Fruit fly (Drosophila melanogaster): ENCODE results near the gene p38c.

Gene p38c

DNA sequence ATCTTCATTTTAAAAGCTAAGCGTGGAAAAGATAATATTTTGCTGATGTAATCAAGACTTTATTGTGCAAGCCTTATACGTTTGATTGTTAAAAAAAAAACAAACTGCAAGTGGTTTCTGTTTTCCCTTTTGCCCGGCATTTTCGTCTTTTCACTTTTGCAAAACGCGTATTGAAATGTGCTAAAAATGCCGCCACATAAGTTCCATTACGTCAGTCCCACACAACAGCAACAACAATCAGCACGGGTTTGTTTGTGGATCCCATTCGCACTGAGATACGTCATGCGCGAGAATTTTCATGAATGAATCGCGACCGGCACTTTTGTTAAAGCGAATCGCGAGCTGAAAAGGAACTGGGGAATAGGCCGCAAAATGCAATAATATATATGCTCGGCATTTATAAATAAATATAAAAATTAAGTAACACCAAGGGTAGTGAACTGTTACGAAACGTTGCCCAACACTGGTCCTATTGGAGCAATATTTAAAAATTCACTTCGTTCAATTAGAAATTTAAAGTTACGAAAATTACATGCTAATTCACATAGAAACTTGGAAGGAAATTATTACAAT lies 43.9 kb downstream of the p38c start (continued):
- no peak for TF ChIP-seq CrebB (tag; optimal IDR thresholded peaks at IDR 0.05)
- TF ChIP-seq CG30020 (tag; optimal IDR thresholded peaks at IDR 0.05): no peak
- TF ChIP-seq CG32772 (GFP tag; IDR thresholded peaks at IDR 0.05): no peak
- no peak for TF ChIP-seq dati (GFP tag; IDR thresholded peaks at IDR 0.05)
- TF ChIP-seq az2 (GFP tag; optimal IDR thresholded peaks at IDR 0.05): peak; percentile 43
- TF ChIP-seq hb (GFP tag; IDR thresholded peaks at IDR 0.05; ENCODE audit: partially characterized antibody): no peak
- peak; percentile 43 for TF ChIP-seq caup (GFP tag; optimal IDR thresholded peaks at IDR 0.05; ENCODE audit: severe bottlenecking)
- no peak for TF ChIP-seq sug (tag; optimal IDR thresholded peaks at IDR 0.05)
- TF ChIP-seq CG2202 (tag; optimal IDR thresholded peaks at IDR 0.05): no peak
- no peak for TF ChIP-seq pan (optimal IDR thresholded peaks at IDR 0.05)
- no peak for TF ChIP-seq pan (GFP tag; optimal IDR thresholded peaks at IDR 0.05 in 1 of 2, IDR thresholded peaks at IDR 0.05 in 1 of 2)
- no peak for TF ChIP-seq shn (GFP tag; optimal IDR thresholded peaks at IDR 0.05)
- TF ChIP-seq croc (GFP tag; conservative IDR thresholded peaks at IDR 0.05): no peak
- TF ChIP-seq Ets65A (GFP tag): no peak
- no peak for TF ChIP-seq CG4707 (GFP tag; optimal IDR thresholded peaks at IDR 0.05)
- peak; percentile 5 for TF ChIP-seq CG7928 (GFP tag; optimal IDR thresholded peaks at IDR 0.05)
- TF ChIP-seq sr (GFP tag; IDR thresholded peaks at IDR 0.05): no peak
- no peak for TF ChIP-seq CG5953 (GFP tag; IDR thresholded peaks at IDR 0.05)
- no peak for TF ChIP-seq CG1233 (GFP tag; optimal IDR thresholded peaks at IDR 0.05)
- no peak for TF ChIP-seq dan (GFP tag; IDR thresholded peaks at IDR 0.05)
- TF ChIP-seq CG11504 (tag; optimal IDR thresholded peaks at IDR 0.05): peak; percentile 32
- peak; percentile 63 for TF ChIP-seq cwo (GFP tag; optimal IDR thresholded peaks at IDR 0.05)
- no peak for TF ChIP-seq MBD-R2 (GFP tag; IDR thresholded peaks at IDR 0.05)
- no peak for TF ChIP-seq oc (tag; optimal IDR thresholded peaks at IDR 0.05)
- TF ChIP-seq CG7271 (tag; optimal IDR thresholded peaks at IDR 0.05): no peak
- peak; percentile 72 for TF ChIP-seq HmgZ (tag; optimal IDR thresholded peaks at IDR 0.05)
- peak; percentile 65 for TF ChIP-seq CG17359 (tag; optimal IDR thresholded peaks at IDR 0.05)
- TF ChIP-seq CG2129 (GFP tag; IDR thresholded peaks at IDR 0.05; ENCODE audit: partially characterized antibody): no peak
- no peak for TF ChIP-seq wdn (GFP tag; IDR thresholded peaks at IDR 0.05)
- no peak for TF ChIP-seq unc-4 (GFP tag; IDR thresholded peaks at IDR 0.05; ENCODE audit: partially characterized antibody)
- TF ChIP-seq CG3838 (GFP tag; optimal IDR thresholded peaks at IDR 0.05): peak; percentile 39
- TF ChIP-seq odd (GFP tag; optimal IDR thresholded peaks at IDR 0.05): peak; percentile 6
- TF ChIP-seq ap (GFP tag; IDR thresholded peaks at IDR 0.05): no peak
- no peak for TF ChIP-seq CG6654 (GFP tag; optimal IDR thresholded peaks at IDR 0.05)
- TF ChIP-seq Chrac-16 (GFP tag; optimal IDR thresholded peaks at IDR 0.05): peak; percentile 34
- TF ChIP-seq CG30403 (GFP tag; optimal IDR thresholded peaks at IDR 0.05): peak; percentile 62
- TF ChIP-seq CG4617 (GFP tag; optimal IDR thresholded peaks at IDR 0.05; ENCODE audit: borderline replicate concordance): peak; percentile 11
- no peak for TF ChIP-seq CG1647 (GFP tag; optimal IDR thresholded peaks at IDR 0.05)
- TF ChIP-seq CG13775 (GFP tag; optimal IDR thresholded peaks at IDR 0.05): peak; percentile 28
- no peak for TF ChIP-seq Neu2 (GFP tag; optimal IDR thresholded peaks at IDR 0.05; ENCODE audit: borderline replicate concordance)
- peak; percentile 6 for TF ChIP-seq D19B (GFP tag; optimal IDR thresholded peaks at IDR 0.05)
- no peak for TF ChIP-seq Camta (GFP tag; optimal IDR thresholded peaks at IDR 0.05)
- TF ChIP-seq kay (GFP tag; optimal IDR thresholded peaks at IDR 0.05): peak; percentile 14
- no peak for TF ChIP-seq H2.0 (GFP tag; IDR thresholded peaks at IDR 0.05)
- TF ChIP-seq Deaf1 (tag; optimal IDR thresholded peaks at IDR 0.05): no peak
- no peak for TF ChIP-seq HLHmδ (GFP tag; optimal IDR thresholded peaks at IDR 0.05)
- TF ChIP-seq CG8765 (GFP tag; IDR thresholded peaks at IDR 0.05): no peak
- TF ChIP-seq E2f1 (GFP tag; IDR thresholded peaks at IDR 0.05): no peak
- no peak for TF ChIP-seq Usf (GFP tag; optimal IDR thresholded peaks at IDR 0.05)
- peak; percentile 24 to 57 for TF ChIP-seq bsh (GFP tag; optimal IDR thresholded peaks at IDR 0.05)
- TF ChIP-seq Mad (GFP tag; optimal IDR thresholded peaks at IDR 0.05): peak; percentile 49

Measured in whole organism, embryonic.